Fruit fly (Drosophila melanogaster): ENCODE results near the gene CG15337.

- TF ChIP-seq CG32006 (GFP tag; optimal IDR thresholded peaks at IDR 0.05): peak; percentile 66
- TF ChIP-seq Blimp-1 (GFP tag; optimal IDR thresholded peaks at IDR 0.05): no peak
- peak; percentile 1 for TF ChIP-seq dac (GFP tag; optimal IDR thresholded peaks at IDR 0.05)
- TF ChIP-seq CG10631 (GFP tag; optimal IDR thresholded peaks at IDR 0.05): peak; percentile 65
- no peak for TF ChIP-seq fd85E (GFP tag; optimal IDR thresholded peaks at IDR 0.05)
- TF ChIP-seq cyc (GFP tag; optimal IDR thresholded peaks at IDR 0.05): peak; percentile 32
- TF ChIP-seq ss (GFP tag; optimal IDR thresholded peaks at IDR 0.05): peak in 1 of 2 experiments; percentile 21
- no peak for TF ChIP-seq CG16779 (tag; optimal IDR thresholded peaks at IDR 0.05)
- TF ChIP-seq Gug (GFP tag; IDR thresholded peaks at IDR 0.05): no peak
- peak in 1 of 2 experiments; percentile 1 for TF ChIP-seq salr (GFP tag; optimal IDR thresholded peaks at IDR 0.05)
- peak; percentile 32 for TF ChIP-seq OdsH (GFP tag; optimal IDR thresholded peaks at IDR 0.05)
- no peak for TF ChIP-seq Hr38 (GFP tag; optimal IDR thresholded peaks at IDR 0.05)
- peak; percentile 20 for TF ChIP-seq Sox102F (GFP tag; optimal IDR thresholded peaks at IDR 0.05)
Measured at dm6 chrX:8196157-8196526, 36.3 kb downstream of the CG15337 start.
